Fruit fly (Drosophila melanogaster): ENCODE measurements around the gene Cyp12a4.

dm6 chr3R:19105821-19106220, 29.1 kb upstream of the Cyp12a4 start:
- TF ChIP-seq psq (optimal IDR thresholded peaks at IDR 0.05): no peak
- TF ChIP-seq usp (GFP tag; optimal IDR thresholded peaks at IDR 0.05): no peak
- no peak for TF ChIP-seq pan (optimal IDR thresholded peaks at IDR 0.05)
- no peak for TF ChIP-seq CG8478 (optimal IDR thresholded peaks at IDR 0.05)
- no peak for TF ChIP-seq EcR (GFP tag; optimal IDR thresholded peaks at IDR 0.05)

Measured in whole organism.